Worm (Caenorhabditis elegans) whole organism, L3 larva: Measurements from ENCODE around the gene T14G8.4.

Experiments
- ama-1 ChIP-seq: fragments of 150-350 bp; optimal IDR thresholded peaks from 2 replicates; lab custom pipeline; 2018
- egl-27 ChIP-seq: sonication (generic microtip); optimal IDR thresholded peaks from 4 replicates; lab custom pipeline; 2017; ENCODE audit warnings: missing biosample characterization, missing genetic modification reagents, missing genetic modification characterization
- elt-1 ChIP-seq: fragments of 150-350 bp; optimal IDR thresholded peaks from 2 replicates; lab custom pipeline; 2014; ENCODE audit warnings: missing biosample characterization, missing genetic modification characterization
- fos-1 ChIP-seq: fragments of 150-350 bp; optimal IDR thresholded peaks from 2 replicates; lab custom pipeline; 2014; ENCODE audit warnings: missing biosample characterization, missing genetic modification characterization
- lin-15B ChIP-seq: fragments of 150-350 bp; optimal IDR thresholded peaks from 2 replicates; lab custom pipeline; 2014; ENCODE audit warnings: missing biosample characterization, missing genetic modification characterization
- mdl-1 ChIP-seq: fragments of 150-350 bp; optimal IDR thresholded peaks from 2 replicates; lab custom pipeline; 2014; ENCODE audit warnings: missing biosample characterization, missing genetic modification characterization
- nhr-11 ChIP-seq: fragments of 150-350 bp; optimal IDR thresholded peaks from 2 replicates; lab custom pipeline; 2014; ENCODE audit warnings: missing biosample characterization, missing genetic modification characterization
- nhr-23 ChIP-seq: fragments of 150-350 bp; optimal IDR thresholded peaks from 2 replicates; lab custom pipeline; 2014; ENCODE audit warnings: missing biosample characterization, missing genetic modification reagents, missing genetic modification characterization
- nhr-28 ChIP-seq: fragments of 150-350 bp; optimal IDR thresholded peaks from 2 replicates; lab custom pipeline; 2014; ENCODE audit warnings: missing biosample characterization, missing genetic modification characterization
- nhr-76 ChIP-seq: fragments of 150-350 bp; sonication (generic microtip); optimal IDR thresholded peaks from 5 replicates; lab custom pipeline; 2014; ENCODE audit warnings: missing biosample characterization, missing genetic modification characterization
- snpc-4 ChIP-seq: fragments of 150-350 bp; optimal IDR thresholded peaks from 2 replicates; lab custom pipeline; 2014; ENCODE audit warnings: missing biosample characterization, missing genetic modification characterization
- unc-62 ChIP-seq: fragments of 150-350 bp; sonication (generic microtip); optimal IDR thresholded peaks from 4 replicates; lab custom pipeline; 2014; ENCODE audit warnings: missing biosample characterization, missing genetic modification reagents, missing genetic modification characterization
- ztf-11 ChIP-seq: fragments of 150-350 bp; optimal IDR thresholded peaks from 2 replicates; lab custom pipeline; 2014; ENCODE audit warnings: missing biosample characterization, missing genetic modification characterization
- ztf-4 ChIP-seq: fragments of 150-350 bp; optimal IDR thresholded peaks from 2 replicates; lab custom pipeline; 2014; ENCODE audit warnings: missing biosample characterization, missing genetic modification characterization

DNA sequence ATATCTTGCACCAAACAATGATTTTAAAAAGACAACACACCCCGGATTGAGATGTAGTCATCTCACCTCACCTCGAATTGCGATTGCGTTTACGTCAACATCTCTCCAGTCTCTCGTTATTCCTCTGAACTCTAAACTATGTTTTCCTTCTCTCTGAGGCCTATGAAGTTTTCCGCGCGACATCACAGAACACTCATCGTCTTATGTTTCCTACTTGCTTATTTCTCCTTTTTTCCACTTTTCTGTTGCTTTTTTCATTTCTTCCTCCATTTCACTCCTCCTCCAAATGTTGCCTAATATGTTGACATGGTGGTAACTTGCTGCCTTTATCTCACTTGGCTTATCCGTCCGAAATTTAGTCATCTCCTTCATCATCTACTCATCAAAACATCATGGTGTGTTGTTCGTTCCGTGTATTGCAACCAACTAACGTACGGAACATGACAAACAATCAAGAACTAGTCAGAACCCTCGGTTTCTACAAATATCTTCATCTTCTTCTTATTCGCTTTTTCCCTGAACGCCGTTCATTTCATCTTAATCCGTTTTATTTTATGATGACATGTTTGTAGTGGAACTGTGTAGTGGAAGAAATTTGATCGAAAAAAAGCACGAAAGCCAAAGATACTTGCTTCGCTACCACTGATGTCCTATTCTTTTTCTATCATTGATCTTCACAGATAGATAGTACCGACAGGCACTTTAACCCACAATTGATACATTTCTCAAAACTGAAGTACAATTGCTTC lies 35.6 kb upstream of the T14G8.4 start:
- no peak for TF ChIP-seq unc-62 (GFP tag; lab: Kevin White, UChicago)
- no peak for TF ChIP-seq elt-1
- no peak for TF ChIP-seq ztf-4 (tag; lab: Kevin White, UChicago)
- no peak for TF ChIP-seq snpc-4
- TF ChIP-seq fos-1 (tag; lab: Kevin White, UChicago), result no peak
- TF ChIP-seq ama-1 (lab: Kevin White, UChicago), result no peak
- no peak for TF ChIP-seq mdl-1 (tag; lab: Kevin White, UChicago)
- no peak for TF ChIP-seq nhr-76 (tag; lab: Kevin White, UChicago)
- no peak for TF ChIP-seq nhr-11 (tag; lab: Kevin White, UChicago)
- no peak for TF ChIP-seq ztf-11 (tag; lab: Kevin White, UChicago)
- no peak for TF ChIP-seq nhr-28
- TF ChIP-seq nhr-23 (tag; lab: Kevin White, UChicago), result peak; percentile 15
- TF ChIP-seq lin-15B (tag; lab: Kevin White, UChicago), result no peak
- TF ChIP-seq egl-27 (tag; lab: Kevin White, UChicago), result no peak
